Fruit fly (Drosophila melanogaster) whole organism, embryonic: Measurements from ENCODE around the gene CG34028.

Experiments
- CG4730 ChIP-seq: fragments of 200-800 bp; sonication (Bioruptor generic); IDR thresholded peaks from 2 replicates; pipeline ENCODE4 v1.3.6; 2022; ENCODE audit warnings: missing biosample characterization, missing genetic modification characterization
- Hmr ChIP-seq: fragments of 200-800 bp; sonication (Bioruptor generic); optimal IDR thresholded peaks from 3 replicates; lab custom pipeline; 2017; ENCODE audit warnings: mild to moderate bottlenecking, missing biosample characterization, missing genetic modification reagents, missing genetic modification characterization

dm6 chrX:9544457-9544856, 33.1 kb downstream of the CG34028 start:
- no peak for TF ChIP-seq CG4730 (GFP tag; lab: Robert Waterston, UW)
- TF ChIP-seq Hmr (GFP tag; lab: Kevin White, UChicago) = no peak
